Fruit fly (Drosophila melanogaster) Kc167 (cell line): ENCODE measurements around the gene CG13723.

Experiments
- Myc ChIP-seq: fragments of >200 bp; optimal IDR thresholded peaks from 2 replicates; lab custom pipeline; 2017; ENCODE audit warnings: missing external identifiers
- Sin3A ChIP-seq: fragments of >200 bp; optimal IDR thresholded peaks from 2 replicates; lab custom pipeline; 2018; ENCODE audit warnings: missing external identifiers
- h ChIP-seq: fragments of >200 bp; optimal IDR thresholded peaks from 3 replicates; lab custom pipeline; 2018; ENCODE audit warnings: missing external identifiers
- insv ChIP-seq: fragments of >200 bp; optimal IDR thresholded peaks from 3 replicates; lab custom pipeline; 2018; ENCODE audit warnings: missing external identifiers
- psq ChIP-seq: fragments of >200 bp; optimal IDR thresholded peaks from 2 replicates; lab custom pipeline; 2017; ENCODE audit warnings: missing external identifiers
- ttk ChIP-seq: sonication (Bioruptor generic); optimal IDR thresholded peaks from 2 replicates; lab custom pipeline; 2017; ENCODE audit warnings: missing external identifiers

CG13723 gene

dm6 chr3L:17264116-17264515, at the start of gene CG13723:
TSS of gene CG13723 (plus strand) at chr3L:17264416.
- TF ChIP-seq h (lab: Kevin White, UChicago) (no peak), Myc (lab: Kevin White, UChicago) (no peak), Sin3A (no peak), psq (lab: Kevin White, UChicago) (no peak), insv (lab: Kevin White, UChicago) (no peak), ttk (lab: Kevin White, UChicago) (no peak)

dm6 chr3L:17216263-17216662, 48.0 kb upstream of the CG13723 start:
- TF ChIP-seq Sin3A (no peak), insv (lab: Kevin White, UChicago) (no peak), Myc (lab: Kevin White, UChicago) (no peak), ttk (lab: Kevin White, UChicago) (no peak), psq (lab: Kevin White, UChicago) (no peak), h (lab: Kevin White, UChicago) (no peak)

- TF ChIP-seq h (lab: Kevin White, UChicago) (no peak), psq (lab: Kevin White, UChicago) (no peak), ttk (lab: Kevin White, UChicago) (no peak), insv (lab: Kevin White, UChicago) (no peak), Sin3A (no peak), Myc (lab: Kevin White, UChicago) (no peak)
Measured at dm6 chr3L:17219299-17219698, 44.9 kb upstream of the CG13723 start.

- TF ChIP-seq ttk (lab: Kevin White, UChicago) (no peak), psq (lab: Kevin White, UChicago) (no peak), insv (lab: Kevin White, UChicago) (no peak), Myc (lab: Kevin White, UChicago) (no peak), h (lab: Kevin White, UChicago) (no peak), Sin3A (no peak)
Measured at dm6 chr3L:17226330-17226729, 37.9 kb upstream of the CG13723 start.

dm6 chr3L:17237003-17237402, 27.2 kb upstream of the CG13723 start:
- no peak for TF ChIP-seq ttk (lab: Kevin White, UChicago)
- no peak for TF ChIP-seq Sin3A
- TF ChIP-seq Myc (lab: Kevin White, UChicago), result no peak

dm6 chr3L:17238129-17238732, 26.0 kb upstream of the CG13723 start, which contains the start of gene Rbp6:
TSS of gene Rbp6 (minus strand) at chr3L:17238212.
- TF ChIP-seq Sin3A, result no peak
- TF ChIP-seq insv (lab: Kevin White, UChicago), result no peak
- TF ChIP-seq Myc (lab: Kevin White, UChicago), result no peak
- no peak for TF ChIP-seq h (lab: Kevin White, UChicago)
- TF ChIP-seq psq (lab: Kevin White, UChicago), result no peak
- no peak for TF ChIP-seq ttk (lab: Kevin White, UChicago)

dm6 chr3L:17242078-17242613, 22.1 kb upstream of the CG13723 start, which contains the start of gene Afg3l2:
TSS of gene Afg3l2 (minus strand) at chr3L:17242128.
- TF ChIP-seq psq (lab: Kevin White, UChicago) (no peak), Myc (lab: Kevin White, UChicago) (no peak), insv (lab: Kevin White, UChicago) (no peak), ttk (lab: Kevin White, UChicago) (no peak), Sin3A (no peak), h (lab: Kevin White, UChicago) (no peak)

- TF ChIP-seq Sin3A, result no peak
- TF ChIP-seq Myc (lab: Kevin White, UChicago), result no peak
- no peak for TF ChIP-seq psq (lab: Kevin White, UChicago)
- TF ChIP-seq insv (lab: Kevin White, UChicago), result no peak
- TF ChIP-seq ttk (lab: Kevin White, UChicago), result no peak
- no peak for TF ChIP-seq h (lab: Kevin White, UChicago)
Measured at dm6 chr3L:17243136-17243535, 21.1 kb upstream of the CG13723 start, which contains the start of gene CG7707. TSS of gene CG7707 (plus strand) at chr3L:17243436.

- TF ChIP-seq insv (lab: Kevin White, UChicago), result no peak
- TF ChIP-seq Sin3A, result no peak
- no peak for TF ChIP-seq ttk (lab: Kevin White, UChicago)
- TF ChIP-seq h (lab: Kevin White, UChicago), result no peak
- TF ChIP-seq Myc (lab: Kevin White, UChicago), result no peak
- no peak for TF ChIP-seq psq (lab: Kevin White, UChicago)
Measured at dm6 chr3L:17245594-17245993, 18.6 kb upstream of the CG13723 start.

dm6 chr3L:17253887-17254581, 10.2 kb upstream of the CG13723 start, which contains the start of gene CG6497:
TSS of gene CG6497 (minus strand) at chr3L:17253937.
- TF ChIP-seq psq (lab: Kevin White, UChicago) (no peak), h (lab: Kevin White, UChicago) (no peak), insv (lab: Kevin White, UChicago) (no peak), Myc (lab: Kevin White, UChicago) (no peak), ttk (lab: Kevin White, UChicago) (no peak), Sin3A (no peak)

- TF ChIP-seq ttk (lab: Kevin White, UChicago) (no peak), Sin3A (no peak), Myc (lab: Kevin White, UChicago) (no peak), psq (lab: Kevin White, UChicago) (no peak), h (lab: Kevin White, UChicago) (no peak), insv (lab: Kevin White, UChicago) (no peak)
Measured at dm6 chr3L:17257199-17257598, 7.0 kb upstream of the CG13723 start.
